Worm (Caenorhabditis elegans) whole organism, midembryonic: Measurements from ENCODE around the gene C08F8.2.

Experiments
- T22C8.4 ChIP-seq: fragments of 200-800 bp; sonication (Bioruptor generic); IDR thresholded peaks from 2 replicates; pipeline ENCODE4 v1.3.6; 2022; ENCODE audit warnings: missing genetic modification characterization, missing compliant biosample characterization
- cog-1 ChIP-seq: sonication (generic microtip); optimal IDR thresholded peaks from 2 replicates; lab custom pipeline; 2016; ENCODE audit warnings: missing genetic modification characterization, missing compliant biosample characterization
- flt-1 ChIP-seq: fragments of 200-800 bp; sonication (Bioruptor generic); IDR thresholded peaks from 2 replicates; pipeline ENCODE4 v1.3.6; 2022; ENCODE audit warnings: missing genetic modification characterization, missing compliant biosample characterization
- klf-2 ChIP-seq: fragments of 200-800 bp; sonication (Bioruptor generic); conservative IDR thresholded peaks from 2 replicates; pipeline ENCODE4 v1.3.6; 2022; ENCODE audit warnings: missing genetic modification reagents, missing genetic modification characterization, missing compliant biosample characterization
- ref-1 ChIP-seq: fragments of 200-800 bp; sonication (Bioruptor generic); conservative IDR thresholded peaks from 2 replicates; pipeline ENCODE4 v1.3.6; 2022; ENCODE audit warnings: missing genetic modification reagents, missing genetic modification characterization, missing compliant biosample characterization
- tab-1 ChIP-seq: fragments of 200-800 bp; sonication (Bioruptor generic); IDR thresholded peaks from 2 replicates; pipeline ENCODE4 v1.3.6; 2022; ENCODE audit warnings: missing genetic modification characterization, missing compliant biosample characterization
- ztf-23 ChIP-seq: fragments of 200-800 bp; sonication (Bioruptor generic); IDR thresholded peaks from 2 replicates; pipeline ENCODE4 v1.3.6; 2022; ENCODE audit warnings: missing genetic modification reagents, missing genetic modification characterization, missing compliant biosample characterization
- ztf-29 ChIP-seq: fragments of 200-800 bp; sonication (Bioruptor generic); IDR thresholded peaks from 2 replicates; pipeline ENCODE4 v1.3.6; 2022; ENCODE audit warnings: missing genetic modification reagents, missing genetic modification characterization, missing compliant biosample characterization

- no peak for TF ChIP-seq cog-1 (tag; lab: Kevin White, UChicago)
- no peak for TF ChIP-seq T22C8.4
- TF ChIP-seq ztf-29 (GFP tag; lab: Robert Waterston, UW): no peak
- no peak for TF ChIP-seq flt-1 (GFP tag; lab: Robert Waterston, UW)
- TF ChIP-seq ztf-23 (GFP tag; lab: Robert Waterston, UW): no peak
- TF ChIP-seq klf-2 (GFP tag; lab: Robert Waterston, UW): no peak
- TF ChIP-seq tab-1: no peak
- TF ChIP-seq ref-1: no peak
Observed at ce11 chrIV:11109771-11110170, 41.0 kb upstream of the C08F8.2 start, which contains the start of gene pigk-1.
